Worm (Caenorhabditis elegans): ENCODE measurements around the gene F16B4.6.

- no peak for TF ChIP-seq F49E8.2 (tag; optimal IDR thresholded peaks at IDR 0.05; ENCODE audit: insufficient read depth)
- TF ChIP-seq nhr-80 (tag; optimal IDR thresholded peaks at IDR 0.05): no peak
These were observed 6.9 kb downstream of the F16B4.6 start, which contains the start of gene F16B4.4 for ce11 chrV:1593799-1594420.

Data from whole organism, young adult.